Fruit fly (Drosophila melanogaster) whole organism, embryonic: ENCODE measurements around the gene Ankrd49.

Source experiments
- CG10654 ChIP-seq: fragments of 200-800 bp; sonication (Bioruptor generic); optimal IDR thresholded peaks from 2 replicates; lab custom pipeline; 2016; ENCODE audit warnings: missing biosample characterization, missing genetic modification characterization
- CG11456 ChIP-seq: fragments of 200-800 bp; sonication (Bioruptor generic); IDR thresholded peaks from 3 replicates; pipeline ENCODE4 v1.3.6; 2022; ENCODE audit warnings: missing biosample characterization, missing genetic modification characterization
- CG11695 ChIP-seq: fragments of 200-800 bp; sonication (Bioruptor generic); IDR thresholded peaks from 3 replicates; pipeline ENCODE4 v1.3.6; 2022; ENCODE audit warnings: missing biosample characterization, missing genetic modification characterization
- CG11723 ChIP-seq: fragments of 200-800 bp; sonication (Bioruptor generic); optimal IDR thresholded peaks from 2 replicates; lab custom pipeline; 2017; ENCODE audit warnings: missing biosample characterization, mild to moderate bottlenecking, missing genetic modification characterization
- CG12236 ChIP-seq: fragments of 200-800 bp; sonication (Bioruptor generic); optimal IDR thresholded peaks from 2 replicates; lab custom pipeline; 2016; ENCODE audit warnings: missing biosample characterization, missing genetic modification characterization
- CG13296 ChIP-seq: fragments of 200-800 bp; sonication (Bioruptor generic); optimal IDR thresholded peaks from 3 replicates; lab custom pipeline; 2018; ENCODE audit warnings: missing biosample characterization, mild to moderate bottlenecking, missing genetic modification characterization
- CG14667 ChIP-seq: fragments of 200-800 bp; sonication (Bioruptor generic); IDR thresholded peaks from 2 replicates; pipeline ENCODE4 v1.3.6; 2022; ENCODE audit warnings: missing biosample characterization, missing genetic modification characterization
- CG14965 ChIP-seq: fragments of 200-800 bp; sonication (Bioruptor generic); optimal IDR thresholded peaks from 2 replicates; lab custom pipeline; 2016; ENCODE audit warnings: missing biosample characterization, missing genetic modification characterization, borderline replicate concordance
- CG17385 ChIP-seq: fragments of 200-800 bp; sonication (Bioruptor generic); optimal IDR thresholded peaks from 3 replicates; lab custom pipeline; 2018; ENCODE audit warnings: missing biosample characterization, mild to moderate bottlenecking, missing genetic modification characterization
- CG17912 ChIP-seq: fragments of 200-800 bp; sonication (Bioruptor generic); optimal IDR thresholded peaks from 2 replicates; lab custom pipeline; 2018; ENCODE audit warnings: missing biosample characterization, mild to moderate bottlenecking, missing genetic modification characterization
- CG31224 ChIP-seq: fragments of 200-800 bp; sonication (Bioruptor generic); IDR thresholded peaks from 2 replicates; pipeline ENCODE4 v1.3.6; 2022; ENCODE audit warnings: missing biosample characterization, missing genetic modification characterization
- CG31388 ChIP-seq: fragments of 200-800 bp; sonication (Bioruptor generic); optimal IDR thresholded peaks from 2 replicates; lab custom pipeline; 2016; ENCODE audit warnings: missing biosample characterization, missing genetic modification characterization
- CG34422 ChIP-seq: fragments of 200-800 bp; sonication (Bioruptor generic); IDR thresholded peaks from 3 replicates; pipeline ENCODE4 v1.3.6; 2022; ENCODE audit warnings: missing biosample characterization, missing genetic modification characterization
- CG3726 ChIP-seq: fragments of 200-800 bp; sonication (Bioruptor generic); IDR thresholded peaks from 3 replicates; pipeline ENCODE4, ENCODE4 v1.3.6; 2022; ENCODE audit warnings: missing biosample characterization, missing genetic modification characterization
- CG3847 ChIP-seq: fragments of 200-800 bp; sonication (Bioruptor generic); IDR thresholded peaks from 2 replicates; pipeline ENCODE4 v1.3.6; 2022; ENCODE audit warnings: missing biosample characterization, missing genetic modification characterization
- CG4820 ChIP-seq: fragments of 200-800 bp; sonication (Bioruptor generic); optimal IDR thresholded peaks from 3 replicates; lab custom pipeline; 2016; ENCODE audit warnings: missing biosample characterization, missing genetic modification characterization
- CG5245 ChIP-seq: fragments of 200-800 bp; sonication (Bioruptor generic); optimal IDR thresholded peaks from 3 replicates; lab custom pipeline; 2016; ENCODE audit warnings: missing biosample characterization, missing genetic modification characterization
- CG6272 ChIP-seq: fragments of 200-800 bp; sonication (Bioruptor generic); IDR thresholded peaks from 2 replicates; pipeline ENCODE4 v1.3.6; 2022; ENCODE audit warnings: missing biosample characterization, missing genetic modification characterization
- CG7928 ChIP-seq: fragments of 200-800 bp; sonication (Bioruptor generic); optimal IDR thresholded peaks from 2 replicates; lab custom pipeline; 2017; ENCODE audit warnings: missing biosample characterization, mild to moderate bottlenecking, missing genetic modification characterization
- CG7963 ChIP-seq: fragments of 200-800 bp; sonication (Bioruptor generic); IDR thresholded peaks from 3 replicates; pipeline ENCODE4 v1.3.6; 2022; ENCODE audit warnings: missing biosample characterization, missing genetic modification characterization; ENCODE audit not compliant: partially characterized antibody
- CG9727 ChIP-seq: fragments of 200-800 bp; sonication (Bioruptor generic); optimal IDR thresholded peaks from 3 replicates; lab custom pipeline; 2017; ENCODE audit warnings: missing biosample characterization, mild to moderate bottlenecking, missing genetic modification characterization
- Dip3 ChIP-seq: fragments of 200-800 bp; sonication (Bioruptor generic); optimal IDR thresholded peaks from 3 replicates; lab custom pipeline; 2016; ENCODE audit warnings: missing biosample characterization, missing genetic modification characterization
- Eip74EF ChIP-seq, 2 experiments: fragments of 200-800 bp in 1 of 2; fragments of >200 bp in 1 of 2; sonication (Bioruptor generic) in 1 of 2; optimal IDR thresholded peaks; 2 replicates each; lab custom pipeline; 2017 to 2019; ENCODE audit warnings: missing biosample characterization in 2 of 2, missing genetic modification characterization in 2 of 2, mild to moderate bottlenecking in 1 of 2, moderate library complexity in 1 of 2
- Elba2 ChIP-seq: fragments of 200-800 bp; sonication (Bioruptor generic); optimal IDR thresholded peaks from 3 replicates; lab custom pipeline; 2016; ENCODE audit warnings: missing biosample characterization, missing genetic modification characterization
- Fer1 ChIP-seq: fragments of 200-800 bp; sonication (Bioruptor generic); optimal IDR thresholded peaks from 2 replicates; lab custom pipeline; 2017; ENCODE audit warnings: missing biosample characterization, mild to moderate bottlenecking, missing genetic modification characterization
- Nf-YC ChIP-seq: fragments of 200-800 bp; optimal IDR thresholded peaks from 3 replicates; lab custom pipeline; 2019; ENCODE audit warnings: missing biosample characterization, mild to moderate bottlenecking, missing genetic modification characterization, moderate library complexity
- Ravus ChIP-seq: fragments of 200-800 bp; sonication (Bioruptor generic); IDR thresholded peaks from 2 replicates; pipeline ENCODE4 v1.3.6; 2022; ENCODE audit warnings: missing biosample characterization, missing genetic modification characterization
- Scr ChIP-seq: fragments of 200-800 bp; sonication (Bioruptor generic); IDR thresholded peaks from 2 replicates; pipeline ENCODE4 v1.3.6; 2022; ENCODE audit warnings: missing biosample characterization, missing genetic modification characterization; ENCODE audit not compliant: partially characterized antibody
- Ssrp ChIP-seq: fragments of 200-800 bp; sonication (Bioruptor generic); optimal IDR thresholded peaks from 2 replicates; lab custom pipeline; 2018; ENCODE audit warnings: missing biosample characterization, mild to moderate bottlenecking, missing genetic modification characterization, moderate library complexity
- abd-A ChIP-seq: fragments of 200-800 bp; sonication (Bioruptor generic); optimal IDR thresholded peaks from 3 replicates; lab custom pipeline; 2019; ENCODE audit warnings: missing biosample characterization, mild to moderate bottlenecking, missing genetic modification characterization, moderate library complexity
- bbx ChIP-seq: fragments of 200-800 bp; sonication (Bioruptor generic); IDR thresholded peaks from 2 replicates; pipeline ENCODE4 v1.3.6; 2022; ENCODE audit warnings: missing biosample characterization, missing genetic modification characterization; ENCODE audit not compliant: partially characterized antibody
- br ChIP-seq: fragments of >200 bp; optimal IDR thresholded peaks from 2 replicates; lab custom pipeline; 2017
- btn ChIP-seq: fragments of 200-800 bp; sonication (Bioruptor generic); optimal IDR thresholded peaks from 2 replicates; lab custom pipeline; 2016; ENCODE audit warnings: missing biosample characterization, missing genetic modification characterization
- chn ChIP-seq: fragments of 200-800 bp; sonication (Bioruptor generic); optimal IDR thresholded peaks from 2 replicates; lab custom pipeline; 2016; ENCODE audit warnings: missing biosample characterization, missing genetic modification characterization
- gce ChIP-seq: fragments of 200-800 bp; sonication (Bioruptor generic); IDR thresholded peaks from 3 replicates; pipeline ENCODE4 v1.3.6; 2022; ENCODE audit warnings: missing biosample characterization, missing genetic modification characterization
- ham ChIP-seq: fragments of 200-800 bp; sonication (Bioruptor generic); IDR thresholded peaks from 2 replicates; pipeline ENCODE4 v1.3.6; 2022; ENCODE audit warnings: missing biosample characterization, missing genetic modification characterization
- jigr1 ChIP-seq: fragments of 200-800 bp; sonication (Bioruptor generic); IDR thresholded peaks from 3 replicates; pipeline ENCODE4 v1.3.6; 2022; ENCODE audit warnings: missing biosample characterization, missing genetic modification characterization
- jing ChIP-seq: fragments of 200-800 bp; sonication (Bioruptor generic); optimal IDR thresholded peaks from 2 replicates; lab custom pipeline; 2018; ENCODE audit warnings: missing biosample characterization, mild to moderate bottlenecking, missing genetic modification characterization
- klu ChIP-seq: fragments of 200-800 bp; sonication (Bioruptor generic); IDR thresholded peaks from 2 replicates; pipeline ENCODE4 v1.3.6; 2022; ENCODE audit warnings: missing biosample characterization, missing genetic modification characterization
- knrl ChIP-seq: fragments of 200-800 bp; sonication (Bioruptor generic); IDR thresholded peaks from 3 replicates; pipeline ENCODE4 v1.3.6; 2022; ENCODE audit warnings: missing biosample characterization, missing genetic modification characterization; ENCODE audit not compliant: partially characterized antibody
- lab ChIP-seq: fragments of 200-800 bp; sonication (Bioruptor generic); optimal IDR thresholded peaks from 3 replicates; lab custom pipeline; 2017; ENCODE audit warnings: missing biosample characterization, missing genetic modification characterization, mild to moderate bottlenecking, moderate library complexity, missing genetic modification reagents
- mirr ChIP-seq: fragments of 200-800 bp; sonication (Bioruptor generic); optimal IDR thresholded peaks from 3 replicates; lab custom pipeline; 2018; ENCODE audit warnings: missing biosample characterization, mild to moderate bottlenecking, missing genetic modification characterization
- pb ChIP-seq: fragments of 200-800 bp; sonication (Bioruptor generic); optimal IDR thresholded peaks from 3 replicates; lab custom pipeline; 2016; ENCODE audit warnings: missing biosample characterization, missing genetic modification characterization
- pho ChIP-seq: fragments of 200-800 bp; sonication (Bioruptor generic); optimal IDR thresholded peaks from 2 replicates; lab custom pipeline; 2016; ENCODE audit warnings: missing biosample characterization, missing genetic modification characterization
- sens-2 ChIP-seq: fragments of 200-800 bp; sonication (Bioruptor generic); IDR thresholded peaks from 2 replicates; pipeline ENCODE4 v1.3.6; 2022; ENCODE audit warnings: missing biosample characterization, missing genetic modification characterization
- slbo ChIP-seq: fragments of 200-800 bp; sonication (Bioruptor generic); IDR thresholded peaks from 2 replicates; pipeline ENCODE4 v1.3.6; 2022; ENCODE audit warnings: missing biosample characterization, missing genetic modification characterization
- tio ChIP-seq: fragments of 200-800 bp; sonication (Bioruptor generic); optimal IDR thresholded peaks from 2 replicates; lab custom pipeline; 2017; ENCODE audit warnings: missing biosample characterization, missing genetic modification characterization, inconsistent platforms
- wdn ChIP-seq: fragments of 200-800 bp; sonication (Bioruptor generic); IDR thresholded peaks from 2 replicates; pipeline ENCODE4 v1.3.6; 2022; ENCODE audit warnings: missing biosample characterization, missing genetic modification characterization
- zen ChIP-seq: fragments of 200-800 bp; sonication (Bioruptor generic); optimal IDR thresholded peaks from 3 replicates; lab custom pipeline; 2018; ENCODE audit warnings: missing biosample characterization, mild to moderate bottlenecking, missing genetic modification characterization, moderate library complexity

Gene Ankrd49

dm6 chr2L:15056359-15057220 lies 49.4 kb upstream of the Ankrd49 start (continued):
- TF ChIP-seq CG14965 (no peak), Fer1 (GFP tag; lab: Kevin White, UChicago) (peak; percentile 72), CG11723 (GFP tag; lab: Kevin White, UChicago) (peak; percentile 68), CG13296 (peak; percentile 54), CG5245 (GFP tag; lab: Kevin White, UChicago) (peak; percentile 75), Elba2 (peak; percentile 93), CG4820 (peak; percentile 74), chn (GFP tag; lab: Kevin White, UChicago) (peak; percentile 60), CG17385 (GFP tag; lab: Kevin White, UChicago) (peak; percentile 68), jing (GFP tag; lab: Kevin White, UChicago) (peak; percentile 5), CG17912 (no peak), Dip3 (GFP tag; lab: Kevin White, UChicago) (peak; percentile 10), CG3726 (GFP tag; lab: Robert Waterston, UW) (peak; percentile 73; the same call in 1 of the 3 replicates), CG11456 (GFP tag; lab: Robert Waterston, UW) (no peak), CG31388 (GFP tag; lab: Kevin White, UChicago) (peak; percentile 32), Ravus (GFP tag; lab: Robert Waterston, UW) (peak; percentile 10; the same call in 1 of the 2 replicates), CG9727 (peak; percentile 95), CG10654 (GFP tag; lab: Kevin White, UChicago) (peak; percentile 73), CG12236 (GFP tag; lab: Kevin White, UChicago) (no peak), br (lab: Kevin White, UChicago) (no peak), tio (GFP tag; lab: Kevin White, UChicago) (peak; percentile 83), wdn (GFP tag; lab: Robert Waterston, UW) (no peak), CG31224 (GFP tag; lab: Robert Waterston, UW) (peak; percentile 40; the same call in 1 of the 2 replicates), ham (no peak), CG7928 (no peak), abd-A (tag; lab: Kevin White, UChicago) (no peak), gce (GFP tag; lab: Robert Waterston, UW) (0 out of 3 replicates have a peak, but pooled peaks have one; percentile 29), CG3847 (GFP tag; lab: Robert Waterston, UW) (peak; percentile 51; the same call in 1 of the 2 replicates), Scr (GFP tag; lab: Robert Waterston, UW) (no peak), bbx (GFP tag; lab: Robert Waterston, UW) (no peak), pb (GFP tag; lab: Kevin White, UChicago) (no peak), CG7963 (GFP tag; lab: Robert Waterston, UW) (no peak), CG11695 (peak; percentile 84), zen (peak; percentile 81), lab (GFP tag; lab: Kevin White, UChicago) (peak; percentile 72), CG34422 (peak; percentile 73; the same call in 2 of the 3 replicates), slbo (peak; percentile 61), btn (GFP tag; lab: Kevin White, UChicago) (no peak), sens-2 (GFP tag; lab: Robert Waterston, UW) (no peak), CG14667 (no peak; the same call in 1 of the 2 replicates), pho (GFP tag; lab: Kevin White, UChicago) (peak; percentile 25), knrl (GFP tag; lab: Robert Waterston, UW) (no peak), jigr1 (GFP tag; lab: Robert Waterston, UW) (0 out of 3 replicates have a peak, but pooled peaks have one; percentile 29), Ssrp (tag; lab: Kevin White, UChicago) (peak; percentile 71), mirr (GFP tag; lab: Kevin White, UChicago) (no peak), Eip74EF (GFP tag; optimal IDR thresholded peaks at IDR 0.05; lab: Kevin White, UChicago) (peak in 1 of 2 experiments; percentile 84), CG6272 (GFP tag; lab: Robert Waterston, UW) (no peak), Nf-YC (tag; lab: Kevin White, UChicago) (no peak), klu (GFP tag; lab: Robert Waterston, UW) (peak; percentile 64; the same call in 1 of the 2 replicates)
